Fruit fly (Drosophila melanogaster): ENCODE results near the gene CG12817.

DNA sequence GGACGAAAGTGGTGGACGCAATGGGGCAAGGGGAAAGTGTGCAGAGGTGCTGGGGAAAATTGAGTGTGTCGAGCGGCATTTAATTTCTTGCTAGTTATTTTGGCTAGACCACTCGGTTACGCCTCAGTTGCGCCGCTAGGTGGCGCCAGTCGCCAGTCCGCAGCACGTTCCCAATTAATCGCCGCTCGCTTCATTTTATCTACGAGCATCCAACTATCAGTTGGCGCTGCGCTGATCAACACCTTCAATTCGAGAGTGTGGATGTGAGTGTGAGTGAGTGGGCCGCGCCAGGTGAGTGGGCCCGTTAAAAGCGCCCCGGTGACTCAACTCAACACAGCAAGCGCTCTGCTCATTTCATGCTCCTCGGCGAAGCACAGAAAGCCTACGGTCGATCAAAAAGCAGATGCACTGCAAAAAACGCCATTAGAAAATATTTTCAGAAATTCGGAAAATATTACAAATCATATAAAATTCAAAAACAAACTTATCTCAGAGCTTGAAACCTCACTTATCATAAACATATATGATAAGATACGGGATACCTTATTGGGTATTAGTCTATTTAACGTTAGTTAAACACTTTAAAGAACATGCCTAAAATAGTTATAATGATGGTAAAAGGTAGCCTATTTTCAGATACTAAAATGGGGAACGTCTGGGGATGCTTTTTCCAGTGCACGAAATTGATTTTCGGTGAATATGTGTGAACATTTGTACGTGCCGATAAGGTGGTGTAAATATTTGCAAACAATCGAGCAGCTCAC, 43.8 kb upstream of the CG12817 start:
- no peak for TF ChIP-seq psq (optimal IDR thresholded peaks at IDR 0.05)
- TF ChIP-seq Sin3A (optimal IDR thresholded peaks at IDR 0.05): no peak
- TF ChIP-seq ttk (optimal IDR thresholded peaks at IDR 0.05): no peak
- no peak for TF ChIP-seq h (optimal IDR thresholded peaks at IDR 0.05)
